Worm (Caenorhabditis elegans) whole organism, early embryonic: ENCODE results near the gene col-152.

Source experiments
- B0310.2 ChIP-seq: sonication (generic microtip); optimal IDR thresholded peaks from 2 replicates; lab custom pipeline; 2016; ENCODE audit warnings: mild to moderate bottlenecking, missing genetic modification characterization, missing compliant biosample characterization
- F13C5.2 ChIP-seq: sonication (generic microtip); optimal IDR thresholded peaks from 2 replicates; lab custom pipeline; 2017; ENCODE audit warnings: mild to moderate bottlenecking, missing genetic modification characterization, inconsistent platforms, missing compliant biosample characterization
- aly-1 ChIP-seq: sonication (generic microtip); optimal IDR thresholded peaks from 2 replicates; lab custom pipeline; 2016; ENCODE audit warnings: missing genetic modification characterization, missing compliant biosample characterization
- ama-1 ChIP-seq: fragments of 150-350 bp; optimal IDR thresholded peaks from 2 replicates; lab custom pipeline; 2014
- ceh-36 ChIP-seq: sonication (generic microtip); optimal IDR thresholded peaks from 2 replicates; lab custom pipeline; 2016; ENCODE audit warnings: missing genetic modification characterization, inconsistent platforms, missing compliant biosample characterization
- ets-7 ChIP-seq: sonication (generic microtip); optimal IDR thresholded peaks from 2 replicates; lab custom pipeline; 2016; ENCODE audit warnings: missing genotype, missing genetic modification characterization, missing compliant biosample characterization
- flt-1 ChIP-seq: fragments of 200-800 bp; sonication (Bioruptor generic); IDR thresholded peaks from 2 replicates; pipeline ENCODE4 v1.3.6; 2022; ENCODE audit warnings: missing genetic modification characterization, missing compliant biosample characterization
- hnd-1 ChIP-seq: sonication (generic microtip); optimal IDR thresholded peaks from 2 replicates; lab custom pipeline; 2016; ENCODE audit warnings: missing genetic modification characterization, missing compliant biosample characterization
- scrt-1 ChIP-seq: fragments of 200-800 bp; sonication (Bioruptor generic); IDR thresholded peaks from 2 replicates; pipeline ENCODE4 v1.3.6; 2022; ENCODE audit warnings: missing genetic modification characterization, missing compliant biosample characterization
- sea-1 ChIP-seq: fragments of 200-800 bp; sonication (Bioruptor generic); conservative IDR thresholded peaks from 2 replicates; pipeline ENCODE4 v1.3.6; 2022; ENCODE audit warnings: missing genetic modification characterization, missing compliant biosample characterization
- tbx-37 ChIP-seq: fragments of 200-800 bp; sonication (Bioruptor generic); conservative IDR thresholded peaks from 2 replicates; pipeline ENCODE4 v1.3.6; 2022; ENCODE audit warnings: missing genetic modification reagents, missing genetic modification characterization, missing compliant biosample characterization
- tra-4 ChIP-seq: sonication (generic microtip); optimal IDR thresholded peaks from 2 replicates; lab custom pipeline; 2017; ENCODE audit warnings: missing genetic modification characterization, missing compliant biosample characterization

- TF ChIP-seq tbx-37 = peak; percentile 72
- TF ChIP-seq ets-7 (tag; lab: Kevin White, UChicago) = no peak
- no peak for TF ChIP-seq flt-1 (GFP tag; lab: Robert Waterston, UW)
- no peak for TF ChIP-seq ceh-36 (tag; lab: Kevin White, UChicago)
- TF ChIP-seq scrt-1 (GFP tag; lab: Robert Waterston, UW) = no peak
- no peak for TF ChIP-seq ama-1 (lab: Kevin White, UChicago)
- TF ChIP-seq tra-4 (tag; lab: Kevin White, UChicago) = no peak
- TF ChIP-seq F13C5.2 (tag; lab: Kevin White, UChicago) = no peak
- TF ChIP-seq sea-1 = no peak
- no peak for TF ChIP-seq hnd-1 (tag; lab: Kevin White, UChicago)
- TF ChIP-seq B0310.2 (tag; lab: Kevin White, UChicago) = no peak
- no peak for TF ChIP-seq aly-1 (tag; lab: Kevin White, UChicago)
These were observed 34.8 kb upstream of the col-152 start, which contains the start of the genes C35A5.8 and hda-11 for ce11 chrV:10525902-10526301.
